Worm (Caenorhabditis elegans) whole organism, L2 larva: Measurements from ENCODE around the gene C16C10.9.

Source experiments
- aly-2 ChIP-seq: fragments of 150-350 bp; optimal IDR thresholded peaks from 2 replicates; lab custom pipeline; 2014; ENCODE audit warnings: missing biosample characterization, missing genetic modification characterization
- ama-1 ChIP-seq: fragments of 150-350 bp; optimal IDR thresholded peaks from 2 replicates; lab custom pipeline; 2018; ENCODE audit warnings: inconsistent platforms
- blmp-1 ChIP-seq: sonication (generic microtip); optimal IDR thresholded peaks from 2 replicates; lab custom pipeline; 2017; ENCODE audit warnings: missing genetic modification characterization, mild to moderate bottlenecking, missing compliant biosample characterization, antibody characterized with exemption, moderate library complexity; ENCODE audit not compliant: insufficient read depth
- egl-27 ChIP-seq: sonication (generic microtip); optimal IDR thresholded peaks from 3 replicates; lab custom pipeline; 2017; ENCODE audit warnings: missing biosample characterization, missing genetic modification reagents, missing genetic modification characterization
- elt-1 ChIP-seq: fragments of 150-350 bp; optimal IDR thresholded peaks from 2 replicates; lab custom pipeline; 2014; ENCODE audit warnings: missing biosample characterization, missing genetic modification characterization
- elt-3 ChIP-seq: sonication (generic microtip); optimal IDR thresholded peaks from 2 replicates; lab custom pipeline; 2017; ENCODE audit warnings: missing biosample characterization, missing genetic modification characterization
- lin-11 ChIP-seq: fragments of 150-350 bp; sonication (generic microtip); optimal IDR thresholded peaks from 2 replicates; lab custom pipeline; 2014; ENCODE audit warnings: missing biosample characterization, missing genetic modification characterization, inconsistent platforms, mixed read lengths
- nhr-10 ChIP-seq: sonication (generic microtip); optimal IDR thresholded peaks from 2 replicates; lab custom pipeline; 2017; ENCODE audit warnings: missing biosample characterization, missing genetic modification characterization
- nhr-11 ChIP-seq: fragments of 150-350 bp; optimal IDR thresholded peaks from 2 replicates; lab custom pipeline; 2014; ENCODE audit warnings: missing biosample characterization, missing genetic modification characterization
- zag-1 ChIP-seq: fragments of 150-350 bp; optimal IDR thresholded peaks from 2 replicates; lab custom pipeline; 2014; ENCODE audit warnings: missing biosample characterization, missing genetic modification characterization

DNA sequence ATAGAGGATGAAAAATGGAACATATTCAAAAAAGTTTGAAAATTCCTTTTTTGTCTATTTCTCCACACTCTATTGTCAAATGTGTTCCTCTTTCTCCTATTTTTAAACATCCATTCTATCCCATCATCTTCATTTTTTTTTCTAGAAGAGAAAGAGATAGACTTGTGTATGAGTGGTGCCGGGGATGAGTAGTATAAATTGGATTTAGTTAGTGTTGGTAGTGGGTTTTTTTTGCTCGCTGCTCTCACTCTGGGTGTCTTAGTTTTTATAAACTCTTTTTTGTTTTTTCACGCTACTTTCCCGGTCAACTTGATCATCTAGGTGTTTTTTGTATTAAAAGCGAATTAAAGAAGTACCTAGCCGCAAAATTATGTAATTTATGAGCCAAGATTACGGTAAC, 50.0 kb downstream of the C16C10.9 start:
- TF ChIP-seq egl-27 (tag; lab: Kevin White, UChicago) (no peak), elt-1 (no peak), ama-1 (lab: Kevin White, UChicago) (no peak), aly-2 (no peak), nhr-10 (no peak), nhr-11 (tag; lab: Kevin White, UChicago) (no peak), zag-1 (tag; lab: Kevin White, UChicago) (no peak), lin-11 (tag; lab: Kevin White, UChicago) (no peak), elt-3 (tag; lab: Kevin White, UChicago) (no peak), blmp-1 (tag; lab: Kevin White, UChicago) (no peak)
